Fruit fly (Drosophila melanogaster): ENCODE measurements around the gene Imp.
A peak's percentile ranks its signal among the peaks of the same experiment; 100 is the strongest.

Gene Imp

dm6 chrX:10762959-10763883 is 60.9 kb downstream of the Imp start (continued):
- TF ChIP-seq CG12299 (tag; optimal IDR thresholded peaks at IDR 0.05): no peak
- TF ChIP-seq CG4328 (GFP tag; optimal IDR thresholded peaks at IDR 0.05): no peak
- no peak for TF ChIP-seq knrl (GFP tag; IDR thresholded peaks at IDR 0.05; ENCODE audit: partially characterized antibody)
- peak; percentile 83 for TF ChIP-seq gcm (GFP tag; optimal IDR thresholded peaks at IDR 0.05)
- TF ChIP-seq bab2 (GFP tag; optimal IDR thresholded peaks at IDR 0.05): no peak
- no peak for TF ChIP-seq CG6175 (GFP tag; IDR thresholded peaks at IDR 0.05)
- TF ChIP-seq pan (optimal IDR thresholded peaks at IDR 0.05): no peak
- no peak for TF ChIP-seq pan (GFP tag; optimal IDR thresholded peaks at IDR 0.05 in 1 of 2, IDR thresholded peaks at IDR 0.05 in 1 of 2)
- 0 out of 2 replicates have a peak, but pooled peaks have one; percentile 25 for TF ChIP-seq CG8765 (GFP tag; IDR thresholded peaks at IDR 0.05)
- no peak for TF ChIP-seq gsb-n (tag; optimal IDR thresholded peaks at IDR 0.05)
- TF ChIP-seq Eip74EF (GFP tag; optimal IDR thresholded peaks at IDR 0.05): no peak
- peak; percentile 24; the same call in 1 of the 2 replicates for TF ChIP-seq Bgb (GFP tag; IDR thresholded peaks at IDR 0.05; ENCODE audit: partially characterized antibody)
- 0 out of 2 replicates have a peak, but pooled peaks have one; percentile 4 for TF ChIP-seq onecut (GFP tag; IDR thresholded peaks at IDR 0.05)
- no peak for TF ChIP-seq B-H2 (GFP tag; optimal IDR thresholded peaks at IDR 0.05)
- TF ChIP-seq chn (GFP tag; optimal IDR thresholded peaks at IDR 0.05): no peak
- peak; percentile 62; the same call in 1 of the 2 replicates for TF ChIP-seq CG31441 (GFP tag; IDR thresholded peaks at IDR 0.05)
- no peak for TF ChIP-seq zfh2 (GFP tag; optimal IDR thresholded peaks at IDR 0.05)
- no peak for TF ChIP-seq CG9797 (GFP tag; optimal IDR thresholded peaks at IDR 0.05)
- peak; percentile 88 for TF ChIP-seq Nf-YB (GFP tag; optimal IDR thresholded peaks at IDR 0.05)
- TF ChIP-seq Hsf (GFP tag; optimal IDR thresholded peaks at IDR 0.05): peak; percentile 39
- TF ChIP-seq CG15479 (GFP tag; optimal IDR thresholded peaks at IDR 0.05): no peak
- TF ChIP-seq CG33557 (GFP tag; optimal IDR thresholded peaks at IDR 0.05): no peak
- no peak for TF ChIP-seq Dref (GFP tag; IDR thresholded peaks at IDR 0.05)
- no peak for TF ChIP-seq pnt (GFP tag; optimal IDR thresholded peaks at IDR 0.05)
- TF ChIP-seq Vsx1 (GFP tag; optimal IDR thresholded peaks at IDR 0.05): peak; percentile 52
- TF ChIP-seq CG2712 (tag; optimal IDR thresholded peaks at IDR 0.05): peak; percentile 27
- no peak for TF ChIP-seq sima (GFP tag; optimal IDR thresholded peaks at IDR 0.05)
- TF ChIP-seq disco-r (GFP tag; optimal IDR thresholded peaks at IDR 0.05): no peak
- TF ChIP-seq CG32532 (GFP tag; IDR thresholded peaks at IDR 0.05): peak; percentile 27; the same call in 1 of the 2 replicates
- TF ChIP-seq CG16779 (GFP tag; IDR thresholded peaks at IDR 0.05): no peak
- no peak for TF ChIP-seq NK7.1 (GFP tag; optimal IDR thresholded peaks at IDR 0.05)
- no peak for TF ChIP-seq CG1603 (tag; optimal IDR thresholded peaks at IDR 0.05)
- no peak for TF ChIP-seq wdn (GFP tag; IDR thresholded peaks at IDR 0.05)
- TF ChIP-seq grau (tag; optimal IDR thresholded peaks at IDR 0.05): peak; percentile 53
- no peak for TF ChIP-seq zen2 (GFP tag; IDR thresholded peaks at IDR 0.05; ENCODE audit: partially characterized antibody)
- TF ChIP-seq CG8388 (GFP tag; optimal IDR thresholded peaks at IDR 0.05): peak; percentile 19
- TF ChIP-seq CG13424 (tag; optimal IDR thresholded peaks at IDR 0.05): peak; percentile 23
- TF ChIP-seq dysf (GFP tag; IDR thresholded peaks at IDR 0.05): no peak
- peak; percentile 61 for TF ChIP-seq Meics (GFP tag; optimal IDR thresholded peaks at IDR 0.05)
- TF ChIP-seq crol (GFP tag; IDR thresholded peaks at IDR 0.05): peak; percentile 97
- TF ChIP-seq crp (GFP tag; optimal IDR thresholded peaks at IDR 0.05): no peak
- no peak for TF ChIP-seq CG1602 (GFP tag; optimal IDR thresholded peaks at IDR 0.05)
